Worm (Caenorhabditis elegans): Measurements from ENCODE around the gene ZK1010.8.
A peak's percentile ranks its signal among the peaks of the same experiment; 100 is the strongest.

Gene ZK1010.8

DNA sequence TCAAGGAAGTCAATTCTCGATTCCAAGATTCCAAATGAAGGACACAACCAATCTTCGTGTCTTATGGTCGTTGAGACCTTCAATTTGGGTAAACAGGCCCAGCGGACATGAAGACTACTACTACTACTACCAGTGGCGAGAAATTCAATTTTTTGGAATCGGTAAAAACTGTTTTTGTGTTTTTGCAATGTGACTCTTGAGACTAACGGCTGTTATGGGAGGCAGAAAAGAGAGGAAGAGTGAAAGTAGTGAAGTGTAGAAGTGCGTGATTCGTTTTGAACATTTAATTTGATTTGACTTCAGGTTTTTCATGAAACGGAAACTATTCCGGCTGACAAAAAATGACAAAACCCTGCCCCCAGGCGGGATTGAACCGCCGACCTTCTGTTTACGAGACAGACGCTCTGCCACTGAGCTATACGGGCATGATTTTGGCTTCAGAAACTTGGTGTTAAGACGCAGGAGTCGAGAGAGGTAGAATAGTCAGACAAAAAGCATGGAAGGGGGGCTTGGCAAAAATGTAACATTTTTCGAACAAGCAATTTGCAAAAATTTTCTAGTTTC is 15.4 kb upstream of the ZK1010.8 start (continued):
- TF ChIP-seq ceh-82 (tag; optimal IDR thresholded peaks at IDR 0.05) = peak in 1 of 3 experiments; percentile 57
- no peak for TF ChIP-seq irx-1 (tag; optimal IDR thresholded peaks at IDR 0.05)
- TF ChIP-seq isw-1 (GFP tag; IDR thresholded peaks at IDR 0.05) = no peak
- peak; percentile 29 for TF ChIP-seq swsn-7 (tag; optimal IDR thresholded peaks at IDR 0.05)
- TF ChIP-seq nhr-20 (tag; optimal IDR thresholded peaks at IDR 0.05) = peak; percentile 47
- TF ChIP-seq ceh-8 (GFP tag; optimal IDR thresholded peaks at IDR 0.05) = no peak
- peak in 1 of 2 experiments; percentile 36 for TF ChIP-seq mdl-1 (tag; optimal IDR thresholded peaks at IDR 0.05)
- TF ChIP-seq elt-2 (tag; optimal IDR thresholded peaks at IDR 0.05) = peak; percentile 18
- no peak for TF ChIP-seq nhr-11 (tag; optimal IDR thresholded peaks at IDR 0.05)
- TF ChIP-seq mab-9 (GFP tag; IDR thresholded peaks at IDR 0.05) = no peak; the same call in 1 of the 2 replicates
- TF ChIP-seq unc-130 (tag; optimal IDR thresholded peaks at IDR 0.05) = peak; percentile 30
- TF ChIP-seq lir-3 (tag; optimal IDR thresholded peaks at IDR 0.05; ENCODE audit: poor library complexity) = peak; percentile 5
- TF ChIP-seq vab-15 (tag; optimal IDR thresholded peaks at IDR 0.05) = peak; percentile 50
- TF ChIP-seq ces-1 (GFP tag; optimal IDR thresholded peaks at IDR 0.05) = no peak
- peak; percentile 25 for TF ChIP-seq nhr-19 (GFP tag; conservative IDR thresholded peaks at IDR 0.05)
- peak; percentile 48 for TF ChIP-seq C16A3.4 (tag; optimal IDR thresholded peaks at IDR 0.05)

DNA sequence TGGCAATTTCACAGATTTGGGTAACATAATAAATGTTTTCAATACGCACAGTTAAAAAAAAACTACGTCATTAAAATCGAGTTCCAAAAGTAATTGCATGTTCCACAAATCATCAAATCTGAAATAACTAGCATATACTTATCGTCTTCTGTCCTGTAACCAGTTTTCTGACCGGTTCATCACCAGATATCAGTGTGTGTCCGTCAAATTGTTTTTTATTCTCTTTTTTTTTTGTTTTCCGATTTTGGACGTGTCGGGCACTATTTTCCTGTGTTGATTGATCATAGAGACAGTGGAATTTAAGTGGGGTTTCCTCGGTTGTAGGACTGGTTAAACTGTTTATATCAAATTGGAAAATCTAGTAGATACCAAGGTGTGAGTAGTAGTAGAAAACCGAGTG is 13.4 kb upstream of the ZK1010.8 start:
- TF ChIP-seq lsy-2 (tag; optimal IDR thresholded peaks at IDR 0.05) = peak in 1 of 2 experiments; percentile 11
- peak; percentile 44 for TF ChIP-seq lin-14 (GFP tag; optimal IDR thresholded peaks at IDR 0.05)
- no peak for TF ChIP-seq zip-4 (GFP tag; optimal IDR thresholded peaks at IDR 0.05)
- no peak for TF ChIP-seq vab-15 (tag; optimal IDR thresholded peaks at IDR 0.05)
- TF ChIP-seq nhr-20 (tag; optimal IDR thresholded peaks at IDR 0.05) = peak; percentile 18
- TF ChIP-seq zag-1 (tag; optimal IDR thresholded peaks at IDR 0.05) = no peak
- peak; percentile 2 for TF ChIP-seq snu-23 (GFP tag; optimal IDR thresholded peaks at IDR 0.05)
- peak; percentile 77 for TF ChIP-seq nhr-85 (tag)
- peak in 3 of 6 experiments; percentile 20 to 61 (median 22) for TF ChIP-seq elt-3 (tag; optimal IDR thresholded peaks at IDR 0.05)

DNA sequence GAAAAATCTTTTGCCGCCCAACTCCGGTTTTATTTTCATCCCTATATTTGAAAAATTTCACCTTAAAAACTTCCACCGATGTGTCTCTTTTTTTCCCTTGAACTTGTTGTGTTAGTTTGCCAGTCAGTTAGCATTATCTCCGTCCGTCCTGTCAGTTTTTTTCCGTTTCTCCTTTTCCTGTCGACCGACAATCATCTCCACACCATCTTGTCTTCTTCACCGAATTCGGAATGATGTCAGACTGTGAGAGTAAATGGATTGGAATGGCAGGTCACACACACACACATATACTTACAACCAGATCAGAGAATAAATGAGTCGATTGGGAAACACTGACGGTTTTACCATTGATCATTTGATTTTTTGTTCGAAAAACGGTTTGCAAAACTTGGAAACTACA is 11.5 kb upstream of the ZK1010.8 start:
- no peak for TF ChIP-seq egl-13 (tag; optimal IDR thresholded peaks at IDR 0.05)
- TF ChIP-seq nhr-90 (tag; optimal IDR thresholded peaks at IDR 0.05; ENCODE audit: poor library complexity) = peak; percentile 15
- no peak for TF ChIP-seq ztf-4 (tag; optimal IDR thresholded peaks at IDR 0.05)
- no peak for TF ChIP-seq ces-1 (GFP tag; optimal IDR thresholded peaks at IDR 0.05)
- no peak for TF ChIP-seq egl-27 (tag; optimal IDR thresholded peaks at IDR 0.05)
- TF ChIP-seq dsc-1 (tag; optimal IDR thresholded peaks at IDR 0.05) = no peak
- peak in 1 of 6 experiments; percentile 65 for TF ChIP-seq elt-3 (tag; optimal IDR thresholded peaks at IDR 0.05)
- no peak for TF ChIP-seq tbx-2 (tag; optimal IDR thresholded peaks at IDR 0.05)
- no peak for TF ChIP-seq nhr-11 (tag; optimal IDR thresholded peaks at IDR 0.05)
- TF ChIP-seq sox-4 (tag; optimal IDR thresholded peaks at IDR 0.05) = no peak
- no peak for TF ChIP-seq fos-1 (tag; optimal IDR thresholded peaks at IDR 0.05)
- peak in 1 of 2 experiments; percentile 49 for TF ChIP-seq lsy-2 (tag; optimal IDR thresholded peaks at IDR 0.05)
- no peak for TF ChIP-seq ceh-90 (tag; optimal IDR thresholded peaks at IDR 0.05)
- no peak for TF ChIP-seq hlh-17 (GFP tag; optimal IDR thresholded peaks at IDR 0.05; ENCODE audit: borderline replicate concordance)
- peak; percentile 35 for TF ChIP-seq unc-130 (tag; optimal IDR thresholded peaks at IDR 0.05)
- TF ChIP-seq C34B4.2 (tag; optimal IDR thresholded peaks at IDR 0.05) = no peak
- no peak for TF ChIP-seq nhr-77 (tag; optimal IDR thresholded peaks at IDR 0.05)
- peak; percentile 75 for TF ChIP-seq nhr-20 (tag; optimal IDR thresholded peaks at IDR 0.05)
- peak in 1 of 2 experiments; percentile 24 for TF ChIP-seq lin-35 (GFP tag; optimal IDR thresholded peaks at IDR 0.05)
- TF ChIP-seq vab-15 (tag; optimal IDR thresholded peaks at IDR 0.05) = peak; percentile 31
- no peak for TF ChIP-seq rnt-1 (tag; optimal IDR thresholded peaks at IDR 0.05)
- TF ChIP-seq nhr-85 (tag) = peak; percentile 76
- TF ChIP-seq efl-1 (optimal IDR thresholded peaks at IDR 0.05) = no peak
- peak in 1 of 2 experiments; percentile 92 for TF ChIP-seq efl-1 (GFP tag; optimal IDR thresholded peaks at IDR 0.05 in 1 of 2)
- peak; percentile 84 for TF ChIP-seq lin-14 (GFP tag; optimal IDR thresholded peaks at IDR 0.05)
- no peak for TF ChIP-seq jun-1 (tag; optimal IDR thresholded peaks at IDR 0.05)
- no peak for TF ChIP-seq lin-39 (tag; optimal IDR thresholded peaks at IDR 0.05)
- TF ChIP-seq unc-98 (GFP tag; IDR thresholded peaks at IDR 0.05) = no peak
- TF ChIP-seq ceh-88 (GFP tag; IDR thresholded peaks at IDR 0.05) = no peak
- no peak for TF ChIP-seq unc-62 (GFP tag; optimal IDR thresholded peaks at IDR 0.05)
- TF ChIP-seq nhr-19 (GFP tag; conservative IDR thresholded peaks at IDR 0.05) = no peak
- no peak for TF ChIP-seq isw-1 (GFP tag; IDR thresholded peaks at IDR 0.05)
- no peak for TF ChIP-seq ama-1 (optimal IDR thresholded peaks at IDR 0.05)
- TF ChIP-seq snu-23 (GFP tag; optimal IDR thresholded peaks at IDR 0.05) = peak; percentile 65
- peak; percentile 85 for TF ChIP-seq blmp-1 (tag; optimal IDR thresholded peaks at IDR 0.05)
- TF ChIP-seq pax-3 (tag; optimal IDR thresholded peaks at IDR 0.05) = no peak
